Fruit fly (Drosophila melanogaster) whole organism, wandering third instar larva: ENCODE data around the gene Snoo.

ENCODE experiments used
- OdsH ChIP-seq: fragments of 200-800 bp; sonication (Bioruptor generic); optimal IDR thresholded peaks from 2 replicates; lab custom pipeline; 2016; ENCODE audit warnings: missing biosample characterization, mild to moderate bottlenecking, missing genetic modification characterization
- Vsx2 ChIP-seq: fragments of 200-300, 225-300 bp; sonication (Bioruptor generic); optimal IDR thresholded peaks from 2 replicates; lab custom pipeline; 2018; ENCODE audit warnings: missing biosample characterization, missing genetic modification characterization; ENCODE audit not compliant: partially characterized antibody

DNA sequence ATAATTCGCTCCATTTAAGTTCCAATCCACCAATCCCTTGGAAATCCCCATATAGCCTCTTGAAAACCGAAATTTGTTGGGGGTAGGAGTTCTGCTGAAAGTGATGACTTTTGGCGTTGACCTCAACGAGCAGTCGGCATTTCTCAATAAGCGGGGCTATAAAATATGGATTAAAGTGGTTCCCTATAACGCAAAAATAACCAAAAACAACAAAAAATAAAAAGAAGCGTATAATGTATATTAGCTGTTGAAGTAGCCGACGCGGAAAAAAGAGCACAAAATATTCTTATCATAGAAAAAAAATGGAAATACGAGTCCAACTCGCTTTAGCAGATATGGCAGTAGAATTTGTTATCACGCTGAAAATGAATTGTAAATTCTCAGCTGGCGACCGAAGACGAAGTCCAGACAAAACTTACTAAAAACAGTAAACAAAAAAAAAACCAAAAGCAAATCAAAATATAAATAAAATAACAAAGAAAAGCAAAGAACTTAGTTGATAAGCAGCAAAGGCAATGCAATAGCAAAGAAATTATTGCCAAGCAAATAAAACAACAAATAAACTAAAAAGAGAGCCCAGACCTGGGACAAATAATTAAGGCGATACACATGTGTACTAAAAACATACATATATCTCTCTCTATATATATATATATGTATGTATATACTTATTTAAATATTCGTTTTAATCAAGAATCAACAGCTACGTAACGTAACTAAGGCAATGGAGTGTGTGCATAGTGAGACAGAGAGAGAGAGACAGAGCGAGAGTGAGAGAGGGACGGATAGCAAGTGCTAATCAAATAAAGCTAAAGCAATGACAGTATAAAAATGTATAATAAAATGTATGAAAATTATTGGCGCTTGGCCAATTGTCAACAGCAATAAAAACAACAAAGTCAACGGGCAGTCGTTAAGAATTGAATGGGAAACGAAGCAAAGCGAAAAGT lies 23.1 kb downstream of the Snoo start:
- TF ChIP-seq OdsH (GFP tag; lab: Kevin White, UChicago) (peak; percentile 53), Vsx2 (GFP tag; lab: Kevin White, UChicago) (peak; percentile 6)
